Worm (Caenorhabditis elegans): ENCODE data around the gene C45G9.15.

C45G9.15 gene

DNA sequence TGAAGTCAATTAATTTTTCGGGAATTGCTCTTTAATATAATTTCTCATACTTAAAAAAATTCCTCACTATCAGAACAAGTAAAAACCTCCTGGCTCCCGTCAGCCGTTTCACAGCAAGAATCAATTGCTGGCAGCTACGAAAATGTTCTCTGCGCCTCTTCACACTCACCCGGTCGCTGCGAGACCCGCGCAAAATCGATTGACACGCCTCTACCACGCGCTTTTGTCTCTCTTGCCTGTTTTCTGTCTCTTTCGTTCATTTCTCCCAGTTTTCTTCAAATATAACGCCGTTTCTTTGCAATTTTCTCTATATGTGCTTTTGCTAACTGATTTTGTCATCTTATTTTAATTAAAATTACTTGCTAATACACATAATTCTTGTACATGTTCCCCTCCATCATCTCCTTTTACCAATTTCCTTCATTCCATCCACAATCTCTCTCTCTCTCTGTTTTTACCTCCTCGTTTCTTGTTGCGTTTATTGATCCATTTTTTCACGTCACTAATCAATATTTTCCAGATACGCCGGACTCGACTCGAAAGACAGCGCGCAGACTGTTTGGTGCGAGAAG lies 27.4 kb downstream of the C45G9.15 start, which contains the start of gene pcf-11:
TSS of gene pcf-11 (plus strand) at position 522 of the 572 bp plus-strand sequence.
- TF ChIP-seq hlh-11 (tag; optimal IDR thresholded peaks at IDR 0.05) (peak; percentile 64), daf-12 (tag; optimal IDR thresholded peaks at IDR 0.05) (no peak), hmg-1.1 (GFP tag; IDR thresholded peaks at IDR 0.05) (peak; percentile 62), nhr-6 (tag; optimal IDR thresholded peaks at IDR 0.05) (peak; percentile 50), nhr-77 (tag; optimal IDR thresholded peaks at IDR 0.05) (peak; percentile 52), rbr-2 (tag; optimal IDR thresholded peaks at IDR 0.05) (peak; percentile 34), unc-130 (GFP tag; optimal IDR thresholded peaks at IDR 0.05) (peak; percentile 7), nhr-11 (tag; optimal IDR thresholded peaks at IDR 0.05) (peak; percentile 41), dmd-6 (GFP tag; IDR thresholded peaks at IDR 0.05) (peak; percentile 13; the same call in 1 of the 2 replicates), mdl-1 (tag; optimal IDR thresholded peaks at IDR 0.05) (peak; percentile 45 to 80), mes-2 (tag; optimal IDR thresholded peaks at IDR 0.05; ENCODE audit: poor library complexity, severe bottlenecking) (peak; percentile 75), lin-13 (GFP tag; optimal IDR thresholded peaks at IDR 0.05) (peak; percentile 68), ama-1 (optimal IDR thresholded peaks at IDR 0.05) (peak; percentile 90), mxl-3 (GFP tag; optimal IDR thresholded peaks at IDR 0.05) (peak; percentile 81), dve-1 (tag; optimal IDR thresholded peaks at IDR 0.05; ENCODE audit: insufficient read depth) (peak; percentile 53), Y5F2A.4 (GFP tag; optimal IDR thresholded peaks at IDR 0.05) (no peak), hlh-30 (tag; optimal IDR thresholded peaks at IDR 0.05; ENCODE audit: insufficient read depth) (peak; percentile 95), set-16 (GFP tag; IDR thresholded peaks at IDR 0.05) (peak; percentile 33; the same call in 1 of the 2 replicates), aha-1 (tag) (peak; percentile 86), ceh-28 (tag; optimal IDR thresholded peaks at IDR 0.05) (peak; percentile 58), lin-38 (GFP tag; IDR thresholded peaks at IDR 0.05) (peak; percentile 50), lsy-2 (tag; optimal IDR thresholded peaks at IDR 0.05) (peak; percentile 24 to 65), dpl-1 (GFP tag; optimal IDR thresholded peaks at IDR 0.05) (peak; percentile 61), fkh-10 (GFP tag; optimal IDR thresholded peaks at IDR 0.05) (no peak), daf-16 (GFP tag; optimal IDR thresholded peaks at IDR 0.05) (no peak), daf-16 (tag; optimal IDR thresholded peaks at IDR 0.05) (peak; percentile 27), mep-1 (tag; optimal IDR thresholded peaks at IDR 0.05) (peak; percentile 64), snpc-4 (tag; optimal IDR thresholded peaks at IDR 0.05) (no peak), nhr-28 (tag; optimal IDR thresholded peaks at IDR 0.05) (peak; percentile 50), mdt-29 (GFP tag; IDR thresholded peaks at IDR 0.05) (0 out of 2 replicates have a peak, but pooled peaks have one; percentile 6), aly-2 (tag; optimal IDR thresholded peaks at IDR 0.05) (no peak), unc-62 (GFP tag; optimal IDR thresholded peaks at IDR 0.05 in 1 of 2) (no peak), unc-62 (tag; optimal IDR thresholded peaks at IDR 0.05) (no peak)

DNA sequence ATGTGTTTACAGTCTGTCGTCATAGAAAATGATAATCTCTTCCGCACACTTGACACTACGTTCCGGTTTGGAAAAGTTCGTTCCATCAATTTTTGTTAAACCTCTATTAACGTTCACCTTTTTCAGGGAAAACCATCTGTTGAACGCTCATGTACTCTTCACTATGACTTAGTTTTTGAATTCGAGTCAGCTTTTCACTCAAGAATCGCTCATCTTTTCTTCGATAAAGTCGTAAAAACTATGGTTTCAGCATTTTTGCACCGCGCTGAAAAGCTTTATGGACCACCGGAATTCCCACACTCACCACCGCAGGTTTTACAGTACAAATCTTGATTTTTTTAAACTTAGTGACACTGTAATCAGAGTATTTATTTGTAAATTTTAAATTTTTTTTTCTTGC lies 28.2 kb downstream of the C45G9.15 start:
- TF ChIP-seq D1046.2 (GFP tag; IDR thresholded peaks at IDR 0.05) (no peak), ceh-82 (tag; optimal IDR thresholded peaks at IDR 0.05) (no peak), lin-29 (GFP tag; IDR thresholded peaks at IDR 0.05) (no peak), aha-1 (tag) (peak; percentile 92), nhr-102 (tag; optimal IDR thresholded peaks at IDR 0.05) (no peak)

DNA sequence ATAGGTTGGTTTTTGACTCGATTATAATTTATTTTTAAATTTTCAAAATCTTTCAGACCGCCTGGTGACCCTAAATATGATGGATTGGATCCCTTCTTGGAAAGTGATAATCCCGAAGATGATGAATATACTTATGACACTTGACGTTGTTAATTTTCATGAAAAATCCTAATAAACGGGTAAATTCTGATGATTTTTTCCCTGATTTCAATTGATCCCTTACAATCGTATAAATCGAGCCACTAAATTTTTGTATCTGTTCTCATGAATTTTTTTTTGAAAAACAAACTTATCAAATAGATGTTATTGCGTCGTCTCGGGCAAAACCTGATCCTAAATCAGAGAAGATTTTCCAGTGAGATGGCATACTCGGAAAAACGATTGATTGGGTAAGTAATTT lies 28.9 kb downstream of the C45G9.15 start, which contains the start of gene R144.13:
TSS of gene R144.13 (plus strand) at position 301 of the 400 bp plus-strand sequence.
- TF ChIP-seq aha-1 (tag), result peak; percentile 19
- no peak for TF ChIP-seq set-16 (GFP tag; IDR thresholded peaks at IDR 0.05)

DNA sequence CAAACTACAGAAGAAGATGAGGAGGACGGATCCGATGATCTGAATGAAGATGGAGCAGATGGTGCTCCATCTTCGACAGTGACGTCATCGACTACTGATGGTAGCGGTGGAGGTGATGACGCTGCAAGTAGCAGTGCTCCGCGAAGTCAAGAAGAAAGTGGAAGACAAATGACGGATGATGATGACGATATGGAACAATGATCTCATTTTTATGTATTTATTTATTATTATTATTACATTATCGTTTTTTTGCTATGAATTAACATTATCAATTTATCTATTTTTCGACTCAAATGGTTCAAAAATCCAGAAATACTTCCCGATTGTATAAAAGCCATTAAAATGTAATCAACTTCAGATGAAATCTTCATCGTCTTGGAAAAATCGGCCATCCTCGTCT lies 30.2 kb downstream of the C45G9.15 start, which contains the start of gene R144.3:
TSS of gene R144.3 (plus strand) at position 301 of the 400 bp plus-strand sequence.
- TF ChIP-seq lin-15B (tag; optimal IDR thresholded peaks at IDR 0.05), result no peak
- no peak for TF ChIP-seq nhr-42 (GFP tag; IDR thresholded peaks at IDR 0.05)
- no peak for TF ChIP-seq lsy-2 (tag; optimal IDR thresholded peaks at IDR 0.05)
- TF ChIP-seq fkh-10 (GFP tag; optimal IDR thresholded peaks at IDR 0.05), result no peak
- TF ChIP-seq spr-1 (tag; optimal IDR thresholded peaks at IDR 0.05), result no peak
